Worm (Caenorhabditis elegans): ENCODE results near the gene sra-4.
A peak's percentile ranks its signal among the peaks of the same experiment; 100 is the strongest.

Gene sra-4

ce11 chrII:9566045-9566444, 23.4 kb upstream of the sra-4 start (continued):
- TF ChIP-seq lag-1 (GFP tag; IDR thresholded peaks at IDR 0.05) (no peak), snpc-4 (GFP tag; optimal IDR thresholded peaks at IDR 0.05) (peak; percentile 63), snpc-4 (tag; optimal IDR thresholded peaks at IDR 0.05) (peak in 3 of 4 experiments; percentile 44 to 74 (median 65)), nhr-80 (tag; optimal IDR thresholded peaks at IDR 0.05) (peak; percentile 31), ztf-25 (GFP tag; IDR thresholded peaks at IDR 0.05) (peak; percentile 97), T07F8.4 (tag; optimal IDR thresholded peaks at IDR 0.05) (peak; percentile 53), madf-8 (GFP tag; conservative IDR thresholded peaks at IDR 0.05) (0 out of 2 replicates have a peak, but pooled peaks have one; percentile 32), ztf-26 (tag; optimal IDR thresholded peaks at IDR 0.05) (no peak), ztf-22 (GFP tag; optimal IDR thresholded peaks at IDR 0.05) (no peak), attf-3 (GFP tag; conservative IDR thresholded peaks at IDR 0.05) (peak; percentile 72), D2030.7 (GFP tag; IDR thresholded peaks at IDR 0.05) (peak; percentile 67), him-1 (tag; optimal IDR thresholded peaks at IDR 0.05) (peak; percentile 98), nfyb-1 (GFP tag; IDR thresholded peaks at IDR 0.05) (peak; percentile 87), athp-1 (tag; optimal IDR thresholded peaks at IDR 0.05) (peak; percentile 68), hrde-1 (tag; optimal IDR thresholded peaks at IDR 0.05; ENCODE audit: borderline replicate concordance) (peak; percentile 68), lin-40 (tag; optimal IDR thresholded peaks at IDR 0.05) (peak; percentile 62), unc-62 (GFP tag; optimal IDR thresholded peaks at IDR 0.05) (no peak), zfh-2 (GFP tag; conservative IDR thresholded peaks at IDR 0.05) (no peak), snpc-1.3 (tag; optimal IDR thresholded peaks at IDR 0.05; ENCODE audit: insufficient read depth) (peak; percentile 55), ceh-79 (tag; optimal IDR thresholded peaks at IDR 0.05) (no peak), sea-2 (GFP tag; IDR thresholded peaks at IDR 0.05) (no peak), zim-3 (tag; optimal IDR thresholded peaks at IDR 0.05) (peak; percentile 87), lsy-27 (tag; optimal IDR thresholded peaks at IDR 0.05; ENCODE audit: borderline replicate concordance, insufficient read depth) (no peak), nhr-90 (tag; optimal IDR thresholded peaks at IDR 0.05) (peak; percentile 90), snpc-3.4 (tag; optimal IDR thresholded peaks at IDR 0.05) (peak; percentile 88), Y95B8A.8 (GFP tag; IDR thresholded peaks at IDR 0.05) (no peak; the same call in 1 of the 2 replicates), ceh-40 (GFP tag; IDR thresholded peaks at IDR 0.05) (no peak), ztf-3 (GFP tag; optimal IDR thresholded peaks at IDR 0.05) (no peak), let-526 (GFP tag; IDR thresholded peaks at IDR 0.05) (no peak; the same call in 1 of the 2 replicates), hlh-12 (tag; optimal IDR thresholded peaks at IDR 0.05) (no peak), dpl-1 (GFP tag; optimal IDR thresholded peaks at IDR 0.05) (peak; percentile 0), lin-26 (GFP tag; IDR thresholded peaks at IDR 0.05) (peak; percentile 97), lin-54 (GFP tag; optimal IDR thresholded peaks at IDR 0.05) (peak; percentile 48), repo-1 (tag; optimal IDR thresholded peaks at IDR 0.05) (peak; percentile 5), dox-1 (GFP tag; IDR thresholded peaks at IDR 0.05) (peak; percentile 83), ccch-3 (GFP tag; optimal IDR thresholded peaks at IDR 0.05) (no peak), sdz-38 (tag; optimal IDR thresholded peaks at IDR 0.05) (no peak), aptf-2 (GFP tag; conservative IDR thresholded peaks at IDR 0.05) (0 out of 2 replicates have a peak, but pooled peaks have one; percentile 65), pbrm-1 (GFP tag; IDR thresholded peaks at IDR 0.05) (peak; percentile 77), hmg-1.2 (GFP tag; IDR thresholded peaks at IDR 0.05) (peak; percentile 72), ceh-91 (GFP tag; IDR thresholded peaks at IDR 0.05) (no peak)
